Worm (Caenorhabditis elegans) whole organism, midembryonic: ENCODE results near the gene srw-42.

Source experiments
- flt-1 ChIP-seq: fragments of 200-800 bp; sonication (Bioruptor generic); IDR thresholded peaks from 2 replicates; pipeline ENCODE4 v1.3.6; 2022; ENCODE audit warnings: missing genetic modification characterization, missing compliant biosample characterization
- klf-2 ChIP-seq: fragments of 200-800 bp; sonication (Bioruptor generic); conservative IDR thresholded peaks from 2 replicates; pipeline ENCODE4 v1.3.6; 2022; ENCODE audit warnings: missing genetic modification reagents, missing genetic modification characterization, missing compliant biosample characterization
- med-1 ChIP-seq: sonication (generic microtip); optimal IDR thresholded peaks from 2 replicates; lab custom pipeline; 2017; ENCODE audit warnings: missing genetic modification characterization, mild to moderate bottlenecking, missing compliant biosample characterization, antibody characterized with exemption, missing genetic modification reagents; ENCODE audit not compliant: insufficient read depth
- ref-1 ChIP-seq: fragments of 200-800 bp; sonication (Bioruptor generic); conservative IDR thresholded peaks from 2 replicates; pipeline ENCODE4 v1.3.6; 2022; ENCODE audit warnings: missing genetic modification reagents, missing genetic modification characterization, missing compliant biosample characterization
- tab-1 ChIP-seq: fragments of 200-800 bp; sonication (Bioruptor generic); IDR thresholded peaks from 2 replicates; pipeline ENCODE4 v1.3.6; 2022; ENCODE audit warnings: missing genetic modification characterization, missing compliant biosample characterization
- ztf-23 ChIP-seq: fragments of 200-800 bp; sonication (Bioruptor generic); IDR thresholded peaks from 2 replicates; pipeline ENCODE4 v1.3.6; 2022; ENCODE audit warnings: missing genetic modification reagents, missing genetic modification characterization, missing compliant biosample characterization
- ztf-29 ChIP-seq: fragments of 200-800 bp; sonication (Bioruptor generic); IDR thresholded peaks from 2 replicates; pipeline ENCODE4 v1.3.6; 2022; ENCODE audit warnings: missing genetic modification reagents, missing genetic modification characterization, missing compliant biosample characterization

DNA sequence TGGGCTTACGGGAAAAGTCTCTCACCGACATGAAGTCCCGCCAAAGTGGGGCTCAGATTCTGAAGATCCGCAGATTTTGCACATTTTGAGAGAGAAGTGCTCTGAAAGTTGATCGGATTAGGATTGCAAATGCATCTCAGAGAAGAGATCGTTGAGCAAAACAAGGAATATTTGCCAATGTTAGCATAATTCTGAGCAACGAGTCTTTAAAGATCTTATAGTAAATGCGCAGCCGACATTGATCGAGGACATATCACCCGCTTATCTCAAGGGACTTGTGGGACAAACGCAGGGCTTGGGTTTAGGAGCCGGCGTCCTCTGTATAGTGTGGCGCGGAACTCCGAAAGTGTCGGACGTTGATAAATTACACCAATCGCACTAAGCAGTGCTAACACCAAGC is 30.1 kb upstream of the srw-42 start, which contains the start of gene nhr-112:
- TF ChIP-seq klf-2 (GFP tag; lab: Robert Waterston, UW): no peak
- TF ChIP-seq tab-1 (GFP tag; lab: Robert Waterston, UW): no peak
- no peak for TF ChIP-seq ztf-23 (GFP tag; lab: Robert Waterston, UW)
- TF ChIP-seq med-1 (GFP tag; lab: Kevin White, UChicago): no peak
- no peak for TF ChIP-seq flt-1 (GFP tag; lab: Robert Waterston, UW)
- TF ChIP-seq ztf-29 (GFP tag; lab: Robert Waterston, UW): no peak
- no peak for TF ChIP-seq ref-1
